Fruit fly (Drosophila melanogaster) whole organism, wandering third instar larva: Measurements from ENCODE around the gene mal.

Experiments
- Abd-B ChIP-seq: fragments of >200 bp; optimal IDR thresholded peaks from 2 replicates; lab custom pipeline; 2017; ENCODE audit warnings: missing biosample characterization, missing genetic modification characterization
- Dif ChIP-seq: fragments of 200-275, 200-300 bp; sonication (Bioruptor generic); optimal IDR thresholded peaks from 2 replicates; lab custom pipeline; 2018; ENCODE audit warnings: missing biosample characterization, missing genetic modification characterization; ENCODE audit not compliant: partially characterized antibody
- OdsH ChIP-seq: fragments of 200-800 bp; sonication (Bioruptor generic); optimal IDR thresholded peaks from 2 replicates; lab custom pipeline; 2016; ENCODE audit warnings: missing biosample characterization, mild to moderate bottlenecking, missing genetic modification characterization
- br ChIP-seq: fragments of 200-800 bp; sonication (Bioruptor generic); optimal IDR thresholded peaks from 2 replicates; lab custom pipeline; 2016; ENCODE audit warnings: missing biosample characterization, missing genetic modification characterization
- brk ChIP-seq: fragments of 200-800 bp; sonication (Bioruptor generic); optimal IDR thresholded peaks from 2 replicates; lab custom pipeline; 2016; ENCODE audit warnings: missing biosample characterization, mild to moderate bottlenecking, missing genetic modification characterization
- foxo ChIP-seq, 2 experiments: fragments of 200-800 bp; sonication (Bioruptor generic); optimal IDR thresholded peaks; 2 replicates in 1 of 2; 3 replicates in 1 of 2; lab custom pipeline; 2016 to 2017; ENCODE audit warnings: missing biosample characterization in 2 of 2, missing genetic modification characterization in 2 of 2
- fru ChIP-seq: fragments of 200-800 bp; sonication (Bioruptor generic); optimal IDR thresholded peaks from 3 replicates; lab custom pipeline; 2016; ENCODE audit warnings: missing biosample characterization, mild to moderate bottlenecking, missing genetic modification characterization
- pan ChIP-seq: fragments of >200 bp; optimal IDR thresholded peaks from 2 replicates; lab custom pipeline; 2017
- psq ChIP-seq: fragments of 200-800 bp; sonication (Bioruptor generic); optimal IDR thresholded peaks from 3 replicates; lab custom pipeline; 2017; ENCODE audit warnings: missing biosample characterization, mild to moderate bottlenecking, missing genetic modification characterization, moderate library complexity

dm6 chrX:20434534-20434933 lies 5.1 kb downstream of the mal start:
- TF ChIP-seq OdsH (GFP tag; lab: Kevin White, UChicago), result no peak
- TF ChIP-seq fru (GFP tag; lab: Kevin White, UChicago), result no peak
- no peak for TF ChIP-seq pan (lab: Kevin White, UChicago)
- TF ChIP-seq psq (GFP tag; lab: Kevin White, UChicago), result no peak
- no peak for TF ChIP-seq Abd-B (GFP tag; lab: Kevin White, UChicago)
- no peak for TF ChIP-seq foxo (GFP tag; optimal IDR thresholded peaks at IDR 0.05; lab: Kevin White, UChicago)
- TF ChIP-seq br (GFP tag; lab: Kevin White, UChicago), result no peak
- no peak for TF ChIP-seq Dif (GFP tag; lab: Kevin White, UChicago)
- no peak for TF ChIP-seq brk (GFP tag; lab: Kevin White, UChicago)
